ENCODE assay signal across 4 fruit fly cellular contexts in the genomic region with DNA sequence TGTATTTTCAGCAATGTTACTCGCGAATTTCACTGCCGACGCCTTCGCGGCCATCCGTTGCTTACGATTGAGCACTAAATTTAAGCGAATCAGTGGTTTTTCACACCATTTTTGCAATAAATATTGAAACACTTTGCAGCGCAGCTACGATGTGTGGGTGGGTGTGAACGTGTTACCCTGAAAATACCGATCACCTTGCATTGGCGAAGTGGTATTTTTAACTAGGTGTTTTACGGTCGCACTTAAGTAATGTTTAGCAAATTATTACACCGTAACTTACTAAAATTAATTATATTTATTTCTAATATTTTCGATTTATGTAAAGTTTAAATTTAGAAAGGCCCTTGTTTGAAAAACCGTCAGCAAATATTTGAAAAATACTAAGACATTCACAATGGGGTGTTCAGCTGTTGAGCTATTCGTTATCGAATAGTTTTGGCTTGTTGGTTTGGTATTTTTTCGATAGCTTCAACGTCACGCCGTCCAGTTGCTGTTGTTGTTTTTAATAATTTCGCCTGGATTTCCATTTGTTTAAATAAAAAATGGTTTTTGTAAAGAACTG.
TF ChIP-seq lines count a peak whose summit lies in the region.

Gene syd (minus strand): TSS at position 188 of the 562 bp plus-strand sequence.
Gene Srp9 (plus strand): TSS at position 441 of the 562 bp plus-strand sequence.

- TF ChIP-seq CTCF in whole organism, embryonic (GFP tag; optimal IDR thresholded peaks at IDR 0.05; lab: Kevin White, UChicago): no peak

TF ChIP-seq in whole organism, adult, 20 proteins besides CTCF, POLR2A, EP300 and RAD21:
- TF ChIP-seq cnc (optimal IDR thresholded peaks at IDR 0.05; lab: Kevin White, UChicago) (no peak), kay (GFP tag; lab: Kevin White, UChicago; ENCODE audit: borderline replicate concordance) (no peak), bab1 (GFP tag; optimal IDR thresholded peaks at IDR 0.05; lab: Kevin White, UChicago) (no peak), ovo (GFP tag; optimal IDR thresholded peaks at IDR 0.05; lab: Kevin White, UChicago) (no peak), cic (GFP tag; optimal IDR thresholded peaks at IDR 0.05; lab: Kevin White, UChicago) (no peak), CG11617 (GFP tag; optimal IDR thresholded peaks at IDR 0.05; lab: Kevin White, UChicago) (no peak), pad (GFP tag; optimal IDR thresholded peaks at IDR 0.05; lab: Kevin White, UChicago) (no peak), CG14711 (tag; optimal IDR thresholded peaks at IDR 0.05; lab: Kevin White, UChicago) (peak; percentile 1), Clk (GFP tag; optimal IDR thresholded peaks at IDR 0.05; lab: Kevin White, UChicago) (no peak), Mnt (GFP tag; optimal IDR thresholded peaks at IDR 0.05; lab: Kevin White, UChicago) (peak; percentile 13)

TF ChIP-seq in whole organism, embryonic, 481 proteins besides CTCF, POLR2A, EP300 and RAD21 (continues in another document):
- TF ChIP-seq CG12391 (tag; optimal IDR thresholded peaks at IDR 0.05; lab: Kevin White, UChicago) (peak; percentile 36), CG12299 (tag; optimal IDR thresholded peaks at IDR 0.05; lab: Kevin White, UChicago) (peak; percentile 6), Dll (GFP tag; IDR thresholded peaks at IDR 0.05; lab: Robert Waterston, UW; ENCODE audit: partially characterized antibody) (peak; percentile 56; the same call in 1 of the 4 replicates), CG4360 (GFP tag; IDR thresholded peaks at IDR 0.05; lab: Robert Waterston, UW) (peak; percentile 59), CoRest (tag; optimal IDR thresholded peaks at IDR 0.05; lab: Kevin White, UChicago) (no peak), CG30020 (tag; optimal IDR thresholded peaks at IDR 0.05; lab: Kevin White, UChicago) (peak; percentile 60), Dp (GFP tag; optimal IDR thresholded peaks at IDR 0.05; lab: Kevin White, UChicago) (peak; percentile 39), psq (GFP tag; optimal IDR thresholded peaks at IDR 0.05; lab: Kevin White, UChicago) (peak; percentile 17), CG6254 (GFP tag; optimal IDR thresholded peaks at IDR 0.05; lab: Kevin White, UChicago) (peak; percentile 33), Dref (GFP tag; IDR thresholded peaks at IDR 0.05; lab: Robert Waterston, UW) (peak; percentile 66), CG3995 (GFP tag; optimal IDR thresholded peaks at IDR 0.05; lab: Kevin White, UChicago) (peak; percentile 44), cg (GFP tag; optimal IDR thresholded peaks at IDR 0.05; lab: Kevin White, UChicago) (peak; percentile 57), Sry-β (GFP tag; optimal IDR thresholded peaks at IDR 0.05; lab: Kevin White, UChicago) (peak; percentile 1), CG30403 (GFP tag; optimal IDR thresholded peaks at IDR 0.05; lab: Kevin White, UChicago) (peak; percentile 5), CG7745 (tag; optimal IDR thresholded peaks at IDR 0.05; lab: Kevin White, UChicago) (peak; percentile 11), gsb-n (tag; optimal IDR thresholded peaks at IDR 0.05; lab: Kevin White, UChicago) (no peak), Bdp1 (GFP tag; optimal IDR thresholded peaks at IDR 0.05; lab: Kevin White, UChicago) (no peak), HmgD (GFP tag; optimal IDR thresholded peaks at IDR 0.05; lab: Kevin White, UChicago) (no peak), YL-1 (GFP tag; optimal IDR thresholded peaks at IDR 0.05; lab: Kevin White, UChicago) (peak; percentile 69), pfk (GFP tag; optimal IDR thresholded peaks at IDR 0.05; lab: Kevin White, UChicago) (no peak), Sin3A (optimal IDR thresholded peaks at IDR 0.05; lab: Kevin White, UChicago) (peak; percentile 53), Oaz (GFP tag; IDR thresholded peaks at IDR 0.05; lab: Robert Waterston, UW) (no peak), Ets97D (GFP tag; optimal IDR thresholded peaks at IDR 0.05; lab: Kevin White, UChicago) (peak; percentile 38), MESR4 (GFP tag; optimal IDR thresholded peaks at IDR 0.05; lab: Kevin White, UChicago) (peak; percentile 90)

TF ChIP-seq in whole organism, prepupa, 60 proteins besides CTCF, POLR2A, EP300 and RAD21:
- TF ChIP-seq fd85E (GFP tag; optimal IDR thresholded peaks at IDR 0.05; lab: Kevin White, UChicago): no peak
- peak; percentile 28 for TF ChIP-seq svp (GFP tag; lab: Kevin White, UChicago)
- TF ChIP-seq CG8119 (GFP tag; IDR thresholded peaks at IDR 0.05; lab: Robert Waterston, UW): no peak
- TF ChIP-seq CG6854 (GFP tag; optimal IDR thresholded peaks at IDR 0.05; lab: Kevin White, UChicago): peak; percentile 51
- TF ChIP-seq fkh (GFP tag; optimal IDR thresholded peaks at IDR 0.05; lab: Kevin White, UChicago): peak; percentile 7
- TF ChIP-seq ss (GFP tag; optimal IDR thresholded peaks at IDR 0.05; lab: Kevin White, UChicago): no peak
- no peak for TF ChIP-seq cyc (GFP tag; optimal IDR thresholded peaks at IDR 0.05; lab: Kevin White, UChicago)
- TF ChIP-seq CG6792 (GFP tag; optimal IDR thresholded peaks at IDR 0.05; lab: Kevin White, UChicago): no peak
TF ChIP-seq in whole organism, prepupa: peak in this region for 3.

TF ChIP-seq in whole organism, wandering third instar larva, 38 proteins besides CTCF, POLR2A, EP300 and RAD21:
- TF ChIP-seq Rel (GFP tag; optimal IDR thresholded peaks at IDR 0.05; lab: Kevin White, UChicago) (no peak), Rel (tag; optimal IDR thresholded peaks at IDR 0.05; lab: Kevin White, UChicago) (peak; percentile 56), CrebA (GFP tag; optimal IDR thresholded peaks at IDR 0.05; lab: Kevin White, UChicago; ENCODE audit: borderline replicate concordance) (no peak), Jra (GFP tag; optimal IDR thresholded peaks at IDR 0.05; lab: Kevin White, UChicago) (no peak), Myc (optimal IDR thresholded peaks at IDR 0.05; lab: Kevin White, UChicago) (no peak), Vsx2 (GFP tag; optimal IDR thresholded peaks at IDR 0.05; lab: Kevin White, UChicago; ENCODE audit: partially characterized antibody) (no peak), OdsH (GFP tag; optimal IDR thresholded peaks at IDR 0.05; lab: Kevin White, UChicago) (no peak), Dif (GFP tag; optimal IDR thresholded peaks at IDR 0.05; lab: Kevin White, UChicago; ENCODE audit: partially characterized antibody) (no peak), fru (GFP tag; optimal IDR thresholded peaks at IDR 0.05; lab: Kevin White, UChicago) (no peak), HLH106 (tag; optimal IDR thresholded peaks at IDR 0.05; lab: Kevin White, UChicago) (no peak), woc (GFP tag; optimal IDR thresholded peaks at IDR 0.05; lab: Kevin White, UChicago) (no peak), brk (GFP tag; optimal IDR thresholded peaks at IDR 0.05; lab: Kevin White, UChicago) (peak; percentile 7), Hr78 (GFP tag; optimal IDR thresholded peaks at IDR 0.05; lab: Kevin White, UChicago) (no peak), Hnf4 (GFP tag; optimal IDR thresholded peaks at IDR 0.05; lab: Kevin White, UChicago) (no peak), rgr (GFP tag; optimal IDR thresholded peaks at IDR 0.05; lab: Kevin White, UChicago) (no peak), dsf (GFP tag; optimal IDR thresholded peaks at IDR 0.05; lab: Kevin White, UChicago; ENCODE audit: borderline replicate concordance) (no peak), GATAd (GFP tag; optimal IDR thresholded peaks at IDR 0.05; lab: Kevin White, UChicago) (no peak), psq (GFP tag; optimal IDR thresholded peaks at IDR 0.05; lab: Kevin White, UChicago) (peak; percentile 63), h (GFP tag; optimal IDR thresholded peaks at IDR 0.05; lab: Kevin White, UChicago) (no peak), sage (GFP tag; optimal IDR thresholded peaks at IDR 0.05; lab: Kevin White, UChicago) (no peak), Sp1 (GFP tag; optimal IDR thresholded peaks at IDR 0.05; lab: Kevin White, UChicago) (no peak), tai (GFP tag; optimal IDR thresholded peaks at IDR 0.05; lab: Kevin White, UChicago) (no peak), br (GFP tag; optimal IDR thresholded peaks at IDR 0.05; lab: Kevin White, UChicago) (no peak), CG9705 (GFP tag; optimal IDR thresholded peaks at IDR 0.05; lab: Kevin White, UChicago) (no peak)
